Fruit fly (Drosophila melanogaster) ovary, adult (tissue): ENCODE data around the gene CG43658.

Experiments used
- CG17801 ChIP-seq: fragments of 200-800 bp; optimal IDR thresholded peaks from 2 replicates; lab custom pipeline; 2019; ENCODE audit warnings: missing biosample characterization, mild to moderate bottlenecking, missing genetic modification characterization, moderate library complexity; ENCODE audit not compliant: partially characterized antibody

CG43658 gene

DNA sequence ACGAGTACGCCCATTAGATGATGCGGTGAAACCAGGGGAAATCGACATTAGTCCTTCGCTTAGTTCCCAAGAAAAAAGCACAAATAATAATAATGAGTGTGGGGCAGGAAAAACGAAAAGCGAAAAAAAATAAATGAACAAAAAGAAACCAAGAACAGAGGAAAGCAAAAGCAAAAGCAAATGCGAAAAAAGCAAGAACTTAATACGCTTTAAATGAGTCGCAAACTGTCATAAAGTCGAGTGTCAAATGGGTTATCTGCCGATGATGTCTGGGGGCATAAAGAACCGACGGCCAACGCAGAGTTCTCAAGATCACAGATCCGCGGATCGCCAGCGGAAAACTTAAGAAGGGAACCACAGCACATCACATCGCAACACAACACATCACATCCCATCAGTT lies 72.6 kb downstream of the CG43658 start:
- no peak for TF ChIP-seq CG17801

DNA sequence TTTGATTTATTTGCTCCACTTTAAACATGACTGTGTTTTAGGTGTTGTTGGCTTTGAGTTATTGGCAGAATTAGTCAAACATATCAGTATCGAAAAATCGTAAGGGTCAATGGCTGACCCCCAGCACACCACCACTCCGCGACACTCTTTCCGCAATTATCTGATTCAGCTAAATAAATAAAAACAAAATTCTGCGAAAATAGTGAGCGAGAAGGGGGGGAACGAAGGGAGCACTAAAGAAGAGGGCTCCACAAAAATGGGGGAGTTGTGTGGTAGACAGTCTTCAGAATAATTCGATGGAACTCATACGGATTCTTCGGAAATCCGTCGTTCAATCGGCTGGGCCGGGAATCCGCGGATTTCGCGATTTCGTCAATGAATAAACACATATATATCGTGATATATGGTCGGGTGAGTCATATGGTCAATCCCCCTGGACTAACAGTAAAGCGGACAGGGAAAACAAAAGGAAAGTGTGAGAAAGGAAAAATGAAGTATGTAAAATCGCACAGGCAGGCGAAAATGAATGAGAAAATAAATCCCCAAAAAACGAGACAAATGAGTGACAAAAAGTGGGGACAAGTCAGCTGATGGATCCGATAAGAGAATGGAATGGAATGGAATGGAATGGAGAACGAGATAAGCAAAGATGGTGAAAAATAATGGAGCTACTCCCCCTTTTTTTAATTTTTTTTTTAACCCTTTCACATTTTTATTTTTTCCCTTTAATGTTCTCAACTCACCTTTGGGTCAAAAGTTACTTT lies 75.5 kb downstream of the CG43658 start:
- no peak for TF ChIP-seq CG17801

DNA sequence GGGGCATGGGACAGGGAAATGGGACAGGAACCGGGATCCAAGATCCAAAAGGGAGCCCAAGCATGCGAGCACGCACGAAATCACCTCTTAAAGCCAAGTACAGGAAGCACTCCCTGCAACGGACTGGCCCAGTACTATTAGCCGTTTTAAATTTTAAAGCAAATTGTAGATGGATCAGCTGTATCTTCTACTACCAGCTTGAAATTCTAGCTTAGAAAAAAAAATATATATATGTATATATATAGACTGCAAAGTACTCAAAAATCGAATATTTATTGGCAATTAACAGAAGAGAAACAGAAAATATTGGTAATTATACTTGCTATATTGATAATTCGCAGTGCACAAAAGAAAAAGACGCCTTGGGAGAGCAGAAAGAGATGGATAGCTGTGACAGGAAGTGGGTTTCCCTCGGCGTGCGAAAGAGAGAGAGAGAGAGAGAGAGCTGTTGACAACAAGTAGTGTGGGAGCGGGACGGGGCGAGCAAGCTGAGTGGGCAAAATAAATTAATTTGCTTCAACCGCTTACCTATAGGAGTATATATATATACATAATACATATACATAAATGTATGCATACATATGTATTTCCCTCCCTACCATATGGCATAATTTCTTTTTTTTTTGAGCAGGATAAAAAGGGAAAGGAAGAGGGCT lies 76.7 kb downstream of the CG43658 start:
- no peak for TF ChIP-seq CG17801

DNA sequence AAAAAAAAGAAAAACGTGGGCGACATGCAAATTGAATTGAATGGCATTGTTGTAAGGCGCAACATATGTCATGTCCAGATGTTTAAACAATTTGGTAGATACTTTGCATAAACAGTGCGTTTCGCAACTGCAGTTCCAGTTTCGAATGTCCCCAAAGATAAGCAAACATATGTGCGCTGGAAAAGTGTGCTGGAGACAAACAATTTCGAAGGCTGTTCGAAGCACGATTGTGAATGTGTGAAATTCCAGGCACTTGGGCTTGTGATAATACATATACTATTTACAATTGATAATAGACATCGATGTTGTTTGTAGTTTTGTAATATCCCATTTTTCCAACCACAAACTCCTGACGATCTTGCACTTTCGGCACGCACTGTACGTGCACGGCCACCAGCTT lies 78.2 kb downstream of the CG43658 start:
- TF ChIP-seq CG17801 = peak; percentile 31

DNA sequence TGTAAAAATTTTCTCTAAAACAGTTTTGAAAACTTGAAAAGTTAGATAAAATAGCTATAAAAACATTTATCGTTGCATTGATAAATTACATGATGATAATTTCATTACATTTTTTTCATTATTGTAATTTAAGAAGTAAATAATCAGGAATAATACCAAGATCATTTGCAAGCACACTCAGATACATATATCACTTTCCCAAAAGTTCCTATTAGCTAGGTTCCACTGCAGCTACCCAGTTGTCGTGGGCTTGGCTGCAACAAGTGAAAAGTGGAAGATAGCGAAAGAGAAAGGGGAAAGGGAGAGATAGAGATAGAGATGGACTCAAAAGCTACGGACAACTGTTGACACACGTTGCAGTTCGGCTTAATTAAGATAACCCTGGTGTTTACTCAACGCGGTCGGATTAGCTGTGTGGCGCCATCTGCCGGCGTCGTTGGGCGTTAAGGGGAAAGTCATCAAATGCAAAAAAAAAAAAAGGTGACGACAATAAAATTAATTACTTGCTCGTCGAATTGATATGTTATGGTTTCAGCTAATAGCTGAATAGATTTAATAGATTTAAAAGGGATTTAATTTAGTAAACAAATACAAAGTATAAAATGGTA lies 79.2 kb downstream of the CG43658 start:
- TF ChIP-seq CG17801 = no peak

DNA sequence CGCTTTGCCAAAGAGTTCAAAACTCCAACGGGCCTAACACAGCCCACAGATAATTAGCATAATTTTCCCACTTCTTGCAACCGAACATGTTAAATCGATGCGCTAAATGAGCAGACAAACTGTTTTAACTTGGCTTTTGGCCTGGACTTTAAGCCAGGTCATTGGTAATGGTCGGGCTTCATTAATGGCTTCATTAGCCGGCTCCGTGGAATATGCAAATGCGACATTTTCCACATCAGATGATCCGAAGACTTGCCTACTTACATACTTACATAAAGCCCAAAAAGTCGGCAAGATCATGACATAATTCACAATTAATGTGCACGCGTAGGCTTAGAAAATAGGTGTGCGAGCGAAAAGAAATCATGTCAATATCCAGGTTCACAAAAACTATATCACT lies 82.6 kb downstream of the CG43658 start:
- TF ChIP-seq CG17801 = no peak

DNA sequence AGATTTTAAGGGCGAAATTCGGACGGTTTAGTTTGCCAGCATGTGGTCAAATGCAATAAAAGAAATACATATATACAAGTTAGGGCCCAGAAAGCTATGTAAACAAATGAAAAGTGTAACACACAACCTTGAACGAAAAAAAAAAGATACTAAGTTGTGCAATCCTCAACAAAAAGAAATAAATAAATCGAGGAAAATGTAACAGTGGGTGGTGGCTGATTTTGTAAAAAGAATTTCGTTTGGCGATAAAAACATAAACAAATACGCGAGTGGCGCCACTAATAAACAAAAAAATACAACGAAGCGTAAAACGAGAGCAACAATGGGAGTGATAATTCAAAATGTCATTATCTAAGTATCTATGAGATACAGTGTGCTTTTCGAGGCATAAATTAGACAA lies 84.0 kb downstream of the CG43658 start:
- TF ChIP-seq CG17801 = no peak

DNA sequence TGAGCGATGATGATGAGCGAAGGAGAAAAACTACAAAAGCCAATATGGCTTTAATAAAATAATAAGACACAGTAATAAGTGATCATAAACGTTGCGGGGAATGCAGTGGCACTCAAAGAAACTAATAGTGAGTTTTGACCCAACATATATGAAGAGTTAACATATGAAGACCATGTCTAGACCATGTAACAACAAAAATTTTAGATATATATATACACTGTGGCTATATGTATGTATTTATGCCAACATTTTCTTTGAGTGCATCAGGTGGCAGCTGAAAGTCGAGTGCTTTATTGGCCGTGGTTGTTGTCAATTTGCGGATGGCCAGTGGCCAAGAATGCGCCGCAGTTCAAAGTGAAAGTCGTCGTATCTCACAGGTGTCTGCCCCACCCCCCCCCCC lies 87.1 kb downstream of the CG43658 start:
- TF ChIP-seq CG17801 = no peak

DNA sequence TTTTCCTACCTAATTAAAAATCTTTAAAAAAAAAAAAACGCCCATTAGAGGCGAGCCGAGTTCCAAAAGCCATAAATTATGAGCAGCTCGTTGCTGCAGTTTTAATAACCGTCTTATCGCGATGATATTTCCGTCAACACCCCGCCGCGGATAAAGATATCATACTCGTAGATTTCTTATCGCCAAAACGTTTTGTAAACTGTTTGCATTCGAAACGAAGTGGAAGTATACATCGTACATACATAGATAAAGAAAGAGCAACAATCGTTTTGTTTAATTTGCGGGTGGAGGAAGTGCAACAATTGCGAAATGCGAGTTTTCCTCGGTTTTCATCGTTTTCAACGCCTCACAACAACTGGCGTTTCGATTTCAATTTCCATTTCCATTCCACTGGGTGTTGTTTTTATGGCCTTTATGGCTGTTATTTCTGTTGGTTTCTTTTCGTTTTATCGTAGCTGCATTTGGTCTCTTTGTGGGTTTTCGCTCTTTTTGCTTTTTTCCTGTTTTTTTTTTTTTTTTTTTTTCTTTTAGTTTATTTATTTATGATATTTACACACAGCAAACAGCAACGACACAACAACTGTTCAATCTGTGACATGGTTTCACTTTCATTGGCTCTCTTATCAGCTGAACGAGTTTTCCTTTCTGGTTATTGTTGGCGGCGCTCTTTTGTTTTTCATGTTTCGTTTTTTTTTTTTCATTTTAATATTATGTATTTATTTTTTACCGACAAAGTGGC lies 87.9 kb downstream of the CG43658 start:
- TF ChIP-seq CG17801 = no peak

DNA sequence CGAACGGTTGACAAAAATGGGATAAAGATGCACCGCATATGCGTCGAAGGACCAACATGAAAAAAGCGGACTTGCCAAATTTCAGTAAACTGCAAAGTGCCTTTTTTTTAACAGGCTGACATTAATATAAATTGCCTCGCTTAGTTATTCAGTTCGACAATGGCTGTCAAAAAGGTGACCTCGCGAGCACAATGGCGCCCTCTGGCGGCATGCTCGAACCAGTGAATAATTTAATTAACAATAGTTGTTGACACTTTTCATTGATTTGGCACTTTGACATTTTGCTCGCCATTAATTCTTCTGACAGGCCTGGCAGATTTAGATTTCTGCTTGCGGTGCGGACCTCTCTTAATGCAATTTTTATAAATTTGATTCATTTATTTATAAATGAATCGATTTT lies 88.5 kb downstream of the CG43658 start:
- no peak for TF ChIP-seq CG17801

DNA sequence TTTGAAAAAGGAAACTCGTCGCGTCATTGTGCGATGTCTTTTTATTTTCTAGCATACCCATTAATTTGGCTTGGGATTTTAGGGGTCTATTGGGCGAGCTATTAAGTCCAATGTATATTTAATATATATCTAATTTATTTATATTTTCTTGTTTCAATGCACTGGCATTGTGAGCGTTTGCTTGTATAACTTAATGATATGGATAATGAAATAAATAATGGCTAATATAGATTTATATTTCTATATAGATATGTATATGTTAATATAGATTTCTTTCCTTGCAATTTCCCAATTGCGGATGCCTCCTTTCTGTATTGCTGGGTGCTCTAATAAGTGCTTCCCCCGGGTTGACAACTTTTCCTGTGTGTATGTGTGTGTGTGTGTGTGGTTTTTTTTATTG lies 89.4 kb downstream of the CG43658 start:
- TF ChIP-seq CG17801 = no peak

DNA sequence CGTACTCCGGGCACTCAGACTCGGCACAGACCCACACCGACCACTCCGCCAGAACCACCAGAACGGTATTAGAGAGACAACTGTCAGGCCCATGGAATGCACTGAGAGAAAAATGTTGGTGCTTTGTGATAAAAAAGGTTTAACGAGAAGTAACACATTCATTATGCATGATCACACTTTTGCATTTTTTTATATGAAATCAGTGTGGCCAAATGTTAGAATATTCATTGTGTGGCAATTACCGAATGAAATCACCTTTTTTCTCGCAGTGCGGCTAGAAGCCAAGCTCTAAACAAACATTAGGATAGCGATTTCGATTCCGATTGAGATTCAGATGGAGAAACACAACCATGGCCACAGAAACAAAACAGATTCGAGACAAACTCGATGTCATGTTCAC lies 95.5 kb downstream of the CG43658 start:
- no peak for TF ChIP-seq CG17801

DNA sequence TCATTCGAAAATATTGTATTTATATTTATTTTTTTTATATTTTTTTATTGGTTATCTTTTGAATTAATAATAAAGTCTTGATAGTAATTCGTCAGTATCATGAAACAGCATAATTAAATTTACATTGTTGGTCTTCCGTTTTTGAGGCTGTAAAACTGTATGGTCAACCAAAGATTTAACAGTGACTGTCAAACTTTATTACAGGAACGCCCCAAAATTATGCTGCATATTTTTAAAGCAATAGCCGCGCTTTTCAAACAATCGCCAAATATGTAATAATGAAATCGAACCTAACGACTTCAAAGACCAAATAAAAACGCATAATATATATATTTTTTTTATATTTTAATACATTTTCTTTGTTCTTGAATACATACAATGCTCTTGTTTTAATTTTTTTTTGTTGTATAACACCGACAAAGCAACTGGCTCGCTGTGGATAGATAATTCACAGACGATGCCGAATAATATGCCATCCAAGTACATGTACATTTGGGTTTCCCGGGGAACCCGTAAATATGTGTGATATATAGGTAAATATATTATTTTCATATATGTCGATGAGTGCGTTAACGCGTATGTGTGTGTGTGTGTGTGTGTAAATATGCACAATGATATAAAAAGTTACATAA lies 105.0 kb downstream of the CG43658 start:
- no peak for TF ChIP-seq CG17801

DNA sequence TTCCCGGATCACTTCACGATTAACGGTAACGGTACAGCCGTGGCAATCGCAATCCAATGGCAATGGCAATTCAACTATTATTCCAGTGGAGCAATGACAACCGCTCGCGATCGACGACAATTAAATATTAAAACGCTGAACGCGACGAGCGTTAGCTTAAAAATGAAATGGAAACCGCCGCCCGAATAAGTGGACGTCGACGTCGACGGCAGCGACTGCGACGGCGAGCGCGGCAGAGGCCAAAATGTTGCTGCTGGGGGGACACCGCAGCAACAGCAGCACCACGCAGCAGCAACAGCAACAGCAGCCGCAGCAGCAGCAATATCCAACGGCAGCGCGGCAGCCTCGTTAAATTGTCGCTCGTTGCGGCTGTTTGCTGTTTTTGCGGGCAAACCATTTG lies 108.5 kb downstream of the CG43658 start, which contains the start of gene CG8568:
Gene CG8568 (minus strand): TSS at position 101 of the 400 bp plus-strand sequence.
- no peak for TF ChIP-seq CG17801

DNA sequence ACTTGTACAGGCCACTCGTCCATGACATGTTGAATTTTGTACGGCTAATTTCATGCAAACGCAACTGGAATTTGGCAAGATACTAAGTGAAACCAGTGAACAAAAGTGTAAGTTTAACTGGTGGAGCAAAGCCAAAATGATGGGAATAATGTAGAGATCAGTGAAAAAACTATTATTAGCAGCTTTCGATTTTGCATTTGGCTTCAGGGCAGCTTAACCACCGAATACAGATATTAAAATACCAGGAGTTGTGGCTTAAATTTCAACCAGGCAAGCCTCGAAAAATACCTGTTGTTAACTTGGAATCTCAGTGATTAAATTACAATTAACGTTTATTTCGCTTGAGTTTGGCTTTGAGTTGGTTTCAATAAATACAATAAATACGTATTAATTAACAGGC lies 112.3 kb downstream of the CG43658 start, which contains the start of gene p-cup:
Gene p-cup (minus strand): TSS at position 101 of the 400 bp plus-strand sequence.
- no peak for TF ChIP-seq CG17801

DNA sequence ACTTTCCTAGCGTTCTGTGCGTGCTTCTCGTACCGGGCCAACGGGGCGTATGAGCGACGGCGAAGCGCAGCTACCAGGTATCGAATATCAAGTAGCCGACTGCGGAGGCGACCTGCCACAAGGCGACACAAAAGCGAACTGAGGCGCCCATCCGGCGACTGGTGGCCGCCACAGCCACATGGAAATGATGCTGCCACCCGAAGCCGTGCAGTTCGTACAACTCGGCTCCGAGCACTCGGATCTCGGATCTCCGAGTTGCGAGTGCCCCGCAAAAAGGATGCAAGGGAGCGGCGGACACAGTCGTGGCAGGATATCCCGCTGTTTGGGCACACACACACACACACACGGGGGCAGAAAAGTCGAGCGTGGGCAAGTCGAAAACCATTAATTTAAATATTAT lies 117.1 kb downstream of the CG43658 start, which contains the start of the genes CG12994 and CG46464:
Gene CG12994 (minus strand): TSS at position 115 of the 400 bp plus-strand sequence.
Gene CG46464 (minus strand): TSS at position 115 of the 400 bp plus-strand sequence.
- no peak for TF ChIP-seq CG17801
